Worm (Caenorhabditis elegans): ENCODE results near the gene egl-2.

DNA sequence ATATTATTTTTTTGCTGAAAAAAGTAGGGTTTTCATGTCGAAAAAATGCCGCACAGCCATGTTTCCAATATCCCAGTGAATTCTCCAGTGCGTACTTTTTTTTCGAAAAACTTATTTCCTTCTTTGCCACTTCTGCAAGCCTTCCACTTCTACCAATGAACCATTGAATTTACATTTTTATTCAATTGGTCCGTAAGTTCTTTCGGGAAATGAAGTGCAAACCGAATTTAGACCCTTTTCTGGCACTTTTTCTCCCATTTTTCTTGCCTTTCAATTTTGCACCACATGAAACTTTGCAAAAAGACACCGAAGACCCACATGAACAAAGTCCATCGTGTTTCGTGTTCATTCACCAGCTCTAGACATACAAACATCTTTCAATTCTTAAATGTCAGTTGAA, 43.6 kb upstream of the egl-2 start:
- TF ChIP-seq flt-1 (GFP tag; IDR thresholded peaks at IDR 0.05) (no peak), hnd-1 (tag; optimal IDR thresholded peaks at IDR 0.05) (no peak)

Data from whole organism, early embryonic.